Worm (Caenorhabditis elegans) whole organism, L4/young adult: ENCODE data around the gene srx-129.

Source experiments
- W03F9.2 ChIP-seq: fragments of 150-350 bp; optimal IDR thresholded peaks from 2 replicates; lab custom pipeline; 2014; ENCODE audit warnings: missing biosample characterization, missing genetic modification characterization
- him-1 ChIP-seq: sonication (generic microtip); optimal IDR thresholded peaks from 2 replicates; lab custom pipeline; 2016; ENCODE audit warnings: missing genotype, missing genetic modification reagents, missing genetic modification characterization, missing compliant biosample characterization

- TF ChIP-seq him-1 (tag; lab: Kevin White, UChicago): no peak
- TF ChIP-seq W03F9.2: no peak
These were observed 42.5 kb downstream of the srx-129 start, which contains the start of gene T22G5.1 for ce11 chrV:13876529-13876928.
